Worm (Caenorhabditis elegans) whole organism, L4 larva: ENCODE measurements around the gene fipr-2.

ENCODE experiments used
- D1046.2 ChIP-seq: fragments of 200-800 bp; sonication (Bioruptor generic); IDR thresholded peaks from 2 replicates; pipeline ENCODE4 v1.3.6; 2022; ENCODE audit warnings: missing genetic modification characterization, missing compliant biosample characterization
- F37D6.2 ChIP-seq: sonication (generic microtip); optimal IDR thresholded peaks from 2 replicates; lab custom pipeline; 2016; ENCODE audit warnings: mild to moderate bottlenecking, missing genetic modification characterization, missing compliant biosample characterization
- T20F7.1 ChIP-seq: fragments of 200-800 bp; sonication (Bioruptor generic); optimal IDR thresholded peaks from 2 replicates; lab custom pipeline; 2018; ENCODE audit warnings: mild to moderate bottlenecking, missing genetic modification characterization, missing compliant biosample characterization
- aha-1 ChIP-seq: fragments of 150-350 bp; peaks from one replicate; lab custom pipeline; 2014; ENCODE audit warnings: missing biosample characterization, missing genetic modification characterization
- ama-1 ChIP-seq: fragments of 150-350 bp; optimal IDR thresholded peaks from 2 replicates; lab custom pipeline; 2014; ENCODE audit warnings: inconsistent platforms, mixed read lengths
- arid-1 ChIP-seq: fragments of 200-800 bp; sonication (Bioruptor generic); conservative IDR thresholded peaks from 2 replicates; pipeline ENCODE4 v1.3.6; 2022; ENCODE audit warnings: missing genetic modification reagents, missing genetic modification characterization, missing compliant biosample characterization
- attf-4 ChIP-seq: sonication (generic microtip); optimal IDR thresholded peaks from 3 replicates; lab custom pipeline; 2017; ENCODE audit warnings: missing biosample characterization, missing genetic modification characterization
- ceh-44 ChIP-seq: fragments of 200-800 bp; sonication (Bioruptor generic); IDR thresholded peaks from 2 replicates; pipeline ENCODE4 v1.3.6; 2022; ENCODE audit warnings: missing genetic modification reagents, missing genetic modification characterization, missing compliant biosample characterization
- ceh-82 ChIP-seq: sonication (generic microtip); optimal IDR thresholded peaks from 2 replicates; lab custom pipeline; 2017; ENCODE audit warnings: missing biosample characterization, missing genetic modification characterization
- cey-2 ChIP-seq: sonication (generic microtip); optimal IDR thresholded peaks from 3 replicates; lab custom pipeline; 2017; ENCODE audit warnings: missing genetic modification characterization, mild to moderate bottlenecking, missing compliant biosample characterization, antibody characterized with exemption, borderline replicate concordance; ENCODE audit not compliant: insufficient read depth
- ctbp-1 ChIP-seq: fragments of 200-800 bp; sonication (Bioruptor generic); IDR thresholded peaks from 2 replicates; pipeline ENCODE4 v1.3.6; 2022; ENCODE audit warnings: missing genetic modification reagents, missing genetic modification characterization, missing compliant biosample characterization
- daf-16 ChIP-seq, 3 experiments: sonication (generic microtip); optimal IDR thresholded peaks; 2 replicates each; lab custom pipeline; 2016 to 2017; ENCODE audit warnings: missing genetic modification characterization in 3 of 3, missing genetic modification reagents in 3 of 3, mild to moderate bottlenecking in 2 of 3, missing compliant biosample characterization in 2 of 3, missing biosample characterization in 1 of 3, moderate library complexity in 1 of 3
- daf-8 ChIP-seq: fragments of 200-800 bp; sonication (Bioruptor generic); IDR thresholded peaks from 2 replicates; pipeline ENCODE4 v1.3.6; 2022; ENCODE audit warnings: missing genetic modification characterization, missing compliant biosample characterization
- dmd-6 ChIP-seq: fragments of 200-800 bp; sonication (Bioruptor generic); IDR thresholded peaks from 2 replicates; pipeline ENCODE4 v1.3.6; 2022; ENCODE audit warnings: missing genetic modification reagents, missing genetic modification characterization, missing compliant biosample characterization
- dmd-8 ChIP-seq: fragments of 200-800 bp; sonication (Bioruptor generic); IDR thresholded peaks from 2 replicates; pipeline ENCODE4 v1.3.6; 2022; ENCODE audit warnings: missing genetic modification characterization, missing compliant biosample characterization
- duxl-1 ChIP-seq: sonication (generic microtip); optimal IDR thresholded peaks from 2 replicates; lab custom pipeline; 2016; ENCODE audit warnings: mild to moderate bottlenecking, missing genetic modification characterization, moderate library complexity, missing compliant biosample characterization; ENCODE audit not compliant: poor library complexity
- fos-1 ChIP-seq: fragments of 150-350 bp; optimal IDR thresholded peaks from 2 replicates; lab custom pipeline; 2014; ENCODE audit warnings: missing biosample characterization, missing genetic modification characterization
- hlh-11 ChIP-seq: fragments of 200-800 bp; sonication (Bioruptor generic); optimal IDR thresholded peaks from 2 replicates; lab custom pipeline; 2018; ENCODE audit warnings: mild to moderate bottlenecking, missing genetic modification characterization, missing compliant biosample characterization
- hlh-30 ChIP-seq: sonication (generic microtip); optimal IDR thresholded peaks from 2 replicates; lab custom pipeline; 2017; ENCODE audit warnings: antibody characterized with exemption, mild to moderate bottlenecking, missing genetic modification characterization, missing compliant biosample characterization; ENCODE audit not compliant: insufficient read depth
- lin-38 ChIP-seq: fragments of 200-800 bp; sonication (Bioruptor generic); IDR thresholded peaks from 2 replicates; pipeline ENCODE4 v1.3.6; 2022; ENCODE audit warnings: missing genetic modification reagents, missing genetic modification characterization, missing compliant biosample characterization
- lin-39 ChIP-seq: fragments of 150-350 bp; optimal IDR thresholded peaks from 2 replicates; lab custom pipeline; 2014; ENCODE audit warnings: missing biosample characterization, missing genetic modification reagents, missing genetic modification characterization
- madf-5 ChIP-seq, 2 experiments: fragments of 200-800 bp; sonication (Bioruptor generic); IDR thresholded peaks; 2 replicates each; pipeline ENCODE4 v1.3.6; 2022; ENCODE audit warnings: missing compliant biosample characterization in 2 of 2, missing genetic modification characterization in 2 of 2
- madf-9 ChIP-seq: fragments of 200-800 bp; sonication (Bioruptor generic); conservative IDR thresholded peaks from 2 replicates; pipeline ENCODE4 v1.3.6; 2022; ENCODE audit warnings: missing genetic modification reagents, missing genetic modification characterization, missing compliant biosample characterization
- mxl-2 ChIP-seq: fragments of 200-800 bp; sonication (Bioruptor generic); conservative IDR thresholded peaks from 2 replicates; pipeline ENCODE4 v1.3.6; 2022; ENCODE audit warnings: missing genetic modification reagents, missing genetic modification characterization, missing compliant biosample characterization
- mxl-3 ChIP-seq: fragments of 200-800 bp; sonication (Bioruptor generic); optimal IDR thresholded peaks from 2 replicates; lab custom pipeline; 2018; ENCODE audit warnings: mild to moderate bottlenecking, missing genetic modification characterization, missing compliant biosample characterization
- nhr-11 ChIP-seq: fragments of 150-350 bp; optimal IDR thresholded peaks from 2 replicates; lab custom pipeline; 2014; ENCODE audit warnings: missing biosample characterization, missing genetic modification characterization
- nhr-111 ChIP-seq: fragments of 200-800 bp; sonication (Bioruptor generic); optimal IDR thresholded peaks from 2 replicates; lab custom pipeline; 2018; ENCODE audit warnings: mild to moderate bottlenecking, missing genetic modification characterization, missing compliant biosample characterization
- nhr-28 ChIP-seq: fragments of 150-350 bp; optimal IDR thresholded peaks from 2 replicates; lab custom pipeline; 2014; ENCODE audit warnings: missing biosample characterization, missing genetic modification characterization
- nhr-41 ChIP-seq: fragments of 200-800 bp; sonication (Bioruptor generic); IDR thresholded peaks from 2 replicates; pipeline ENCODE4 v1.3.6; 2022; ENCODE audit warnings: missing genetic modification reagents, missing genetic modification characterization, missing compliant biosample characterization
- nhr-48 ChIP-seq: sonication (generic microtip); optimal IDR thresholded peaks from 2 replicates; lab custom pipeline; 2016; ENCODE audit warnings: mild to moderate bottlenecking, missing genetic modification characterization, missing compliant biosample characterization
- nhr-76 ChIP-seq: fragments of 150-350 bp; optimal IDR thresholded peaks from 2 replicates; lab custom pipeline; 2014; ENCODE audit warnings: missing biosample characterization, missing genetic modification characterization
- nhr-77 ChIP-seq: fragments of 150-350 bp; optimal IDR thresholded peaks from 2 replicates; lab custom pipeline; 2014; ENCODE audit warnings: missing biosample characterization, missing genetic modification characterization
- pqm-1 ChIP-seq: sonication (generic microtip); optimal IDR thresholded peaks from 2 replicates; lab custom pipeline; 2017; ENCODE audit warnings: missing biosample characterization, missing genetic modification characterization
- set-16 ChIP-seq: fragments of 200-800 bp; sonication (Bioruptor generic); IDR thresholded peaks from 2 replicates; pipeline ENCODE4 v1.3.6; 2022; ENCODE audit warnings: missing genetic modification reagents, missing genetic modification characterization, missing compliant biosample characterization
- unc-62 ChIP-seq, 3 experiments: fragments of 150-350 bp in 1 of 3; sonication (generic microtip); optimal IDR thresholded peaks in 2 of 3; peaks in 1 of 3; 1 replicate in 1 of 3; 2 replicates in 2 of 3; lab custom pipeline; 2014 to 2017; ENCODE audit warnings: missing biosample characterization in 3 of 3, missing genetic modification characterization in 3 of 3, missing genetic modification reagents in 3 of 3, missing genotype in 1 of 3
- vab-7 ChIP-seq: fragments of 200-800 bp; sonication (Bioruptor generic); IDR thresholded peaks from 2 replicates; pipeline ENCODE4 v1.3.6; 2022; ENCODE audit warnings: missing genetic modification reagents, missing genetic modification characterization, missing compliant biosample characterization
- zag-1 ChIP-seq: fragments of 150-350 bp; optimal IDR thresholded peaks from 2 replicates; lab custom pipeline; 2014; ENCODE audit warnings: missing biosample characterization, missing genetic modification characterization
- ztf-7 ChIP-seq: fragments of 150-350 bp; optimal IDR thresholded peaks from 2 replicates; lab custom pipeline; 2014; ENCODE audit warnings: missing biosample characterization, missing genetic modification characterization

Gene fipr-2

ce11 chrV:12347854-12348253, 17.3 kb upstream of the fipr-2 start:
- no peak for TF ChIP-seq attf-4 (tag; lab: Kevin White, UChicago)
- no peak for TF ChIP-seq T20F7.1 (GFP tag; lab: Kevin White, UChicago)
- peak; percentile 26 for TF ChIP-seq nhr-28 (tag; lab: Kevin White, UChicago)
- TF ChIP-seq pqm-1 (tag; lab: Kevin White, UChicago): peak; percentile 27
- no peak for TF ChIP-seq daf-16 (GFP tag; optimal IDR thresholded peaks at IDR 0.05; lab: Kevin White, UChicago)
- TF ChIP-seq daf-16 (tag; optimal IDR thresholded peaks at IDR 0.05; lab: Kevin White, UChicago): peak; percentile 17
- no peak for TF ChIP-seq vab-7 (GFP tag; lab: Robert Waterston, UW)
- TF ChIP-seq unc-62 (GFP tag; optimal IDR thresholded peaks at IDR 0.05 in 1 of 2; lab: Kevin White, UChicago): peak in 1 of 2 experiments; percentile 58
- no peak for TF ChIP-seq unc-62 (tag; optimal IDR thresholded peaks at IDR 0.05; lab: Kevin White, UChicago)

ce11 chrV:12349365-12349764, 15.8 kb upstream of the fipr-2 start:
- no peak for TF ChIP-seq daf-8 (GFP tag; lab: Robert Waterston, UW)
- peak; percentile 42 for TF ChIP-seq nhr-48 (tag; lab: Kevin White, UChicago)
- peak; percentile 31 for TF ChIP-seq hlh-11
- TF ChIP-seq nhr-76: no peak

- peak; percentile 14 for TF ChIP-seq hlh-11
- peak; percentile 63 for TF ChIP-seq hlh-30 (tag; lab: Kevin White, UChicago)
- TF ChIP-seq dmd-6 (GFP tag; lab: Robert Waterston, UW): no peak
Measured at ce11 chrV:12351842-12352241, 13.3 kb upstream of the fipr-2 start.

DNA sequence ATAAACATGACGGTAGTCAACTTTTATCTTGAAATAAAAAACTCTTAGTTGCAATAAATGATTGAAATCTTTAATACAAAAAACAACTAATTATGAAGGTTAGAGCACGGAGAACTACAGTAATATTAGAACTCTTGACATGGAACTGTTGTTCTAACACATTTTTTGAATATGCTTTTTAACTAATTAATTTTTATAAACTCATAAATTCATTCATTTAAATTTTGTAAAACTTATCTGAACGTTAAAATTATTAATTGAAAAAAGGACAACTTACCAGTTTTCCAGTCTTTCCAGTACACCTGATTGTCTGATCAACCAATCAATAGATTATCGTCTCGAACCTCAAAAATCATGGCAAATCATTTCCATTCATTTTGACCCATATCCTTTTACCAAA, 12.7 kb upstream of the fipr-2 start, which contains the start of gene sqt-3:
Gene sqt-3 (plus strand): TSS at position 301 of the 400 bp plus-strand sequence.
- TF ChIP-seq lin-39 (tag; lab: Kevin White, UChicago) (no peak), ceh-44 (GFP tag; lab: Robert Waterston, UW) (no peak), ctbp-1 (no peak), mxl-2 (GFP tag; lab: Robert Waterston, UW) (no peak), T20F7.1 (GFP tag; lab: Kevin White, UChicago) (no peak), dmd-8 (no peak), zag-1 (tag; lab: Kevin White, UChicago) (no peak), fos-1 (tag; lab: Kevin White, UChicago) (no peak)

- peak; percentile 55 for TF ChIP-seq ama-1 (lab: Kevin White, UChicago)
- TF ChIP-seq hlh-11: peak; percentile 11
- TF ChIP-seq nhr-41: no peak
- no peak for TF ChIP-seq dmd-6 (GFP tag; lab: Robert Waterston, UW)
- TF ChIP-seq mxl-3 (GFP tag; lab: Kevin White, UChicago): no peak
- no peak for TF ChIP-seq nhr-11 (tag; lab: Kevin White, UChicago)
- TF ChIP-seq arid-1: no peak
Measured at ce11 chrV:12352881-12353280, 12.3 kb upstream of the fipr-2 start.

DNA sequence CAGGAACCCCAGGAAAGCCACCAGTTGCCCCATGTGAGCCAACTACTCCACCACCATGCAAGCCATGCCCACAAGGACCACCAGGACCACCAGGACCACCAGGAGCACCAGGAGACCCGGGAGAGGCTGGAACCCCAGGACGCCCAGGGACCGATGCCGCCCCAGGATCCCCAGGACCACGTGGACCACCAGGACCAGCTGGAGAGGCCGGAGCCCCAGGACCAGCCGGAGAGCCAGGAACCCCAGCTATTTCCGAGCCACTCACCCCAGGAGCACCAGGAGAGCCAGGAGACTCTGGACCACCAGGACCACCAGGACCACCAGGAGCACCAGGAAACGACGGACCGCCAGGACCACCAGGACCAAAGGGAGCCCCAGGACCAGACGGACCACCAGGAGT, 11.6 kb upstream of the fipr-2 start:
- TF ChIP-seq ztf-7: no peak
- TF ChIP-seq hlh-11: peak; percentile 33
- peak; percentile 79 for TF ChIP-seq aha-1 (tag; lab: Kevin White, UChicago)
- no peak for TF ChIP-seq madf-5 (GFP tag; IDR thresholded peaks at IDR 0.05; lab: Robert Waterston, UW)
- TF ChIP-seq nhr-48 (tag; lab: Kevin White, UChicago): no peak
- no peak for TF ChIP-seq cey-2
- TF ChIP-seq duxl-1 (tag; lab: Kevin White, UChicago): no peak
- no peak for TF ChIP-seq ceh-82 (tag; lab: Kevin White, UChicago)
- TF ChIP-seq nhr-77 (tag; lab: Kevin White, UChicago): no peak
- TF ChIP-seq F37D6.2 (tag; lab: Kevin White, UChicago): no peak
- TF ChIP-seq set-16: peak; percentile 99
- no peak for TF ChIP-seq lin-38
- TF ChIP-seq D1046.2 (GFP tag; lab: Robert Waterston, UW): 0 out of 2 replicates have a peak, but pooled peaks have one; percentile 24
- no peak for TF ChIP-seq ceh-44 (GFP tag; lab: Robert Waterston, UW)
- TF ChIP-seq nhr-111 (GFP tag; lab: Kevin White, UChicago): no peak
- peak in 1 of 2 experiments; percentile 1 for TF ChIP-seq unc-62 (GFP tag; optimal IDR thresholded peaks at IDR 0.05 in 1 of 2; lab: Kevin White, UChicago)
- TF ChIP-seq unc-62 (tag; optimal IDR thresholded peaks at IDR 0.05; lab: Kevin White, UChicago): no peak
- peak; percentile 32 for TF ChIP-seq mxl-3 (GFP tag; lab: Kevin White, UChicago)
- TF ChIP-seq madf-9 (GFP tag; lab: Robert Waterston, UW): no peak
